Worm (Caenorhabditis elegans): ENCODE measurements around the gene K08D12.3.

The K08D12.3 gene

ce11 chrIV:1751243-1751642, 41.2 kb downstream of the K08D12.3 start:
- TF ChIP-seq mdl-1 (tag; optimal IDR thresholded peaks at IDR 0.05) (no peak), sem-4 (tag; optimal IDR thresholded peaks at IDR 0.05) (no peak), ztf-4 (tag; optimal IDR thresholded peaks at IDR 0.05) (no peak), nhr-12 (tag; optimal IDR thresholded peaks at IDR 0.05) (no peak), gmeb-1 (tag; optimal IDR thresholded peaks at IDR 0.05) (no peak)

ce11 chrIV:1752480-1752879, 42.4 kb downstream of the K08D12.3 start:
- TF ChIP-seq sma-9 (GFP tag; optimal IDR thresholded peaks at IDR 0.05) (no peak), sma-9 (tag; optimal IDR thresholded peaks at IDR 0.05) (no peak), lin-13 (GFP tag; optimal IDR thresholded peaks at IDR 0.05) (no peak), ZK546.5 (tag; optimal IDR thresholded peaks at IDR 0.05) (no peak), mbf-1 (tag; optimal IDR thresholded peaks at IDR 0.05) (no peak), peb-1 (tag; optimal IDR thresholded peaks at IDR 0.05) (no peak), nhr-12 (tag; optimal IDR thresholded peaks at IDR 0.05) (no peak), egl-27 (tag; optimal IDR thresholded peaks at IDR 0.05) (no peak), aly-2 (tag; optimal IDR thresholded peaks at IDR 0.05) (no peak), nhr-77 (tag; optimal IDR thresholded peaks at IDR 0.05) (no peak), nhr-11 (tag; optimal IDR thresholded peaks at IDR 0.05) (no peak), nhr-6 (tag; optimal IDR thresholded peaks at IDR 0.05) (no peak), dmd-4 (tag; optimal IDR thresholded peaks at IDR 0.05) (no peak), unc-55 (GFP tag; optimal IDR thresholded peaks at IDR 0.05) (no peak)

ce11 chrIV:1753481-1753880, 43.4 kb downstream of the K08D12.3 start, which contains the start of gene Y41D4A.3:
Y41D4A.3 (plus strand) TSS chrIV:1753781.
- TF ChIP-seq ceh-82 (tag; optimal IDR thresholded peaks at IDR 0.05): no peak

- peak in 1 of 2 experiments; percentile 20 for TF ChIP-seq lsy-2 (tag; optimal IDR thresholded peaks at IDR 0.05)
- peak; percentile 17 for TF ChIP-seq C34F6.9 (tag; optimal IDR thresholded peaks at IDR 0.05)
- no peak for TF ChIP-seq elt-1 (tag; optimal IDR thresholded peaks at IDR 0.05)
- peak; percentile 52 for TF ChIP-seq nhr-129 (tag; optimal IDR thresholded peaks at IDR 0.05)
These were observed 48.5 kb downstream of the K08D12.3 start for ce11 chrIV:1758595-1758994.

Measured in whole organism, L2 larva.